Fruit fly (Drosophila melanogaster) whole organism, prepupa: Measurements from ENCODE around the gene CG42512.
A peak's percentile ranks its signal among the peaks of the same experiment; 100 is the strongest.

Experiments
- Blimp-1 ChIP-seq: fragments of 200-800 bp; sonication (Bioruptor generic); optimal IDR thresholded peaks from 3 replicates; lab custom pipeline; 2017; ENCODE audit warnings: missing biosample characterization, missing genetic modification characterization, mild to moderate bottlenecking, moderate library complexity, missing genetic modification reagents
- CG10631 ChIP-seq: fragments of 200-800 bp; sonication (Bioruptor generic); optimal IDR thresholded peaks from 2 replicates; lab custom pipeline; 2016; ENCODE audit warnings: missing biosample characterization, missing genetic modification characterization
- CG10669 ChIP-seq: fragments of 200-800 bp; sonication (Bioruptor generic); optimal IDR thresholded peaks from 3 replicates; lab custom pipeline; 2018; ENCODE audit warnings: missing biosample characterization, mild to moderate bottlenecking, missing genetic modification characterization, moderate library complexity
- CG11762 ChIP-seq: fragments of 200-800 bp; sonication (Bioruptor generic); optimal IDR thresholded peaks from 3 replicates; lab custom pipeline; 2016; ENCODE audit warnings: missing biosample characterization, missing genetic modification characterization; ENCODE audit not compliant: insufficient read depth
- CG11902 ChIP-seq: fragments of 200-800 bp; sonication (Bioruptor generic); optimal IDR thresholded peaks from 3 replicates; lab custom pipeline; 2016; ENCODE audit warnings: missing biosample characterization, missing genetic modification characterization
- CG15336 ChIP-seq: fragments of 200-800 bp; sonication (Bioruptor generic); IDR thresholded peaks from 2 replicates; pipeline ENCODE4 v1.3.6; 2022; ENCODE audit warnings: missing biosample characterization, missing genetic modification characterization
- CG1621 ChIP-seq: fragments of 200-800 bp; sonication (Bioruptor generic); optimal IDR thresholded peaks from 3 replicates; lab custom pipeline; 2018; ENCODE audit warnings: missing biosample characterization, mild to moderate bottlenecking, missing genetic modification characterization
- CG16779 ChIP-seq: fragments of 200-800 bp; sonication (Bioruptor generic); optimal IDR thresholded peaks from 3 replicates; lab custom pipeline; 2017; ENCODE audit warnings: missing biosample characterization, mild to moderate bottlenecking, missing genetic modification characterization
- CG3032 ChIP-seq: fragments of 200-800 bp; optimal IDR thresholded peaks from 2 replicates; lab custom pipeline; 2019; ENCODE audit warnings: missing biosample characterization, mild to moderate bottlenecking, missing genetic modification characterization, moderate library complexity
- CG31627 ChIP-seq: fragments of 200-800 bp; sonication (Bioruptor generic); optimal IDR thresholded peaks from 3 replicates; lab custom pipeline; 2016; ENCODE audit warnings: missing biosample characterization, missing genetic modification characterization
- CG32006 ChIP-seq: fragments of 200-800 bp; sonication (Bioruptor generic); optimal IDR thresholded peaks from 3 replicates; lab custom pipeline; 2017; ENCODE audit warnings: missing biosample characterization, mild to moderate bottlenecking, missing genetic modification characterization
- CG34406 ChIP-seq: fragments of 200-800 bp; sonication (Bioruptor generic); optimal IDR thresholded peaks from 3 replicates; lab custom pipeline; 2016; ENCODE audit warnings: missing biosample characterization, missing genetic modification characterization
- CG3919 ChIP-seq: fragments of 200-800 bp; sonication (Bioruptor generic); optimal IDR thresholded peaks from 3 replicates; lab custom pipeline; 2016; ENCODE audit warnings: missing biosample characterization, missing genetic modification characterization
- CG4318 ChIP-seq: fragments of 200-800 bp; sonication (Bioruptor generic); optimal IDR thresholded peaks from 3 replicates; lab custom pipeline; 2017; ENCODE audit warnings: missing biosample characterization, mild to moderate bottlenecking, missing genetic modification characterization
- CG6276 ChIP-seq: fragments of 200-800 bp; sonication (Bioruptor generic); optimal IDR thresholded peaks from 2 replicates; lab custom pipeline; 2017; ENCODE audit warnings: missing biosample characterization, mild to moderate bottlenecking, missing genetic modification characterization
- CG6792 ChIP-seq: fragments of 200-800 bp; sonication (Bioruptor generic); optimal IDR thresholded peaks from 3 replicates; lab custom pipeline; 2016; ENCODE audit warnings: missing biosample characterization, missing genetic modification characterization
- CG6808 ChIP-seq: fragments of 200-800 bp; sonication (Bioruptor generic); optimal IDR thresholded peaks from 3 replicates; lab custom pipeline; 2017; ENCODE audit warnings: missing biosample characterization, missing genetic modification characterization, mild to moderate bottlenecking, moderate library complexity, missing genetic modification reagents
- CG6854 ChIP-seq: fragments of 200-800 bp; sonication (Bioruptor generic); optimal IDR thresholded peaks from 2 replicates; lab custom pipeline; 2017; ENCODE audit warnings: missing biosample characterization, mild to moderate bottlenecking, missing genetic modification characterization
- CG7368 ChIP-seq: fragments of 200-800 bp; sonication (Bioruptor generic); optimal IDR thresholded peaks from 3 replicates; lab custom pipeline; 2016; ENCODE audit warnings: missing biosample characterization, missing genetic modification characterization
- CG8119 ChIP-seq: fragments of 200-800 bp; sonication (Bioruptor generic); IDR thresholded peaks from 3 replicates; pipeline ENCODE4 v1.3.6; 2022; ENCODE audit warnings: missing biosample characterization, missing genetic modification characterization
- CG8319 ChIP-seq: fragments of 200-800 bp; sonication (Bioruptor generic); optimal IDR thresholded peaks from 3 replicates; lab custom pipeline; 2016; ENCODE audit warnings: missing biosample characterization, missing genetic modification characterization
- CG9139 ChIP-seq: fragments of 200-800 bp; sonication (Bioruptor generic); optimal IDR thresholded peaks from 3 replicates; lab custom pipeline; 2017; ENCODE audit warnings: missing biosample characterization, mild to moderate bottlenecking, missing genetic modification characterization
- Eip78C ChIP-seq: fragments of 200-800 bp; sonication (Bioruptor generic); peaks from one replicate; lab custom pipeline; 2016; ENCODE audit warnings: missing biosample characterization, missing genetic modification characterization
- Ets21C ChIP-seq: fragments of 200-800 bp; sonication (Bioruptor generic); optimal IDR thresholded peaks from 3 replicates; lab custom pipeline; 2016; ENCODE audit warnings: missing biosample characterization, missing genetic modification characterization
- Ets96B ChIP-seq: fragments of 200-800 bp; optimal IDR thresholded peaks from 2 replicates; lab custom pipeline; 2019; ENCODE audit warnings: missing biosample characterization, mild to moderate bottlenecking, missing genetic modification characterization, moderate library complexity
- Gug ChIP-seq: fragments of 200-800 bp; sonication (Bioruptor generic); IDR thresholded peaks from 2 replicates; pipeline ENCODE4 v1.3.6; 2022; ENCODE audit warnings: missing biosample characterization, missing genetic modification characterization
- Hr38 ChIP-seq: sonication (Bioruptor generic); optimal IDR thresholded peaks from 2 replicates; lab custom pipeline; 2016; ENCODE audit warnings: missing biosample characterization, missing genetic modification characterization
- Hr39 ChIP-seq: fragments of 200-800 bp; sonication (Bioruptor generic); optimal IDR thresholded peaks from 2 replicates; lab custom pipeline; 2016; ENCODE audit warnings: missing biosample characterization, missing genetic modification characterization
- Hr4 ChIP-seq: fragments of 200-800 bp; sonication (Bioruptor generic); optimal IDR thresholded peaks from 3 replicates; lab custom pipeline; 2016; ENCODE audit warnings: missing biosample characterization, missing genetic modification characterization
- Lpt ChIP-seq: fragments of 200-800 bp; sonication (Bioruptor generic); optimal IDR thresholded peaks from 3 replicates; lab custom pipeline; 2016; ENCODE audit warnings: missing biosample characterization, missing genetic modification characterization
- Met ChIP-seq: fragments of 200-800 bp; sonication (Bioruptor generic); optimal IDR thresholded peaks from 3 replicates; lab custom pipeline; 2016; ENCODE audit warnings: missing biosample characterization, missing genetic modification characterization
- OdsH ChIP-seq: fragments of 200-800 bp; sonication (Bioruptor generic); optimal IDR thresholded peaks from 3 replicates; lab custom pipeline; 2016; ENCODE audit warnings: missing biosample characterization, missing genetic modification characterization
- Sox102F ChIP-seq: fragments of 200-800 bp; sonication (Bioruptor generic); optimal IDR thresholded peaks from 2 replicates; lab custom pipeline; 2016; ENCODE audit warnings: missing biosample characterization, mild to moderate bottlenecking, missing genetic modification characterization
- Sox14 ChIP-seq: fragments of 200-800 bp; sonication (Bioruptor generic); optimal IDR thresholded peaks from 3 replicates; lab custom pipeline; 2016; ENCODE audit warnings: missing biosample characterization, missing genetic modification characterization
- cyc ChIP-seq: fragments of 200-800 bp; sonication (Bioruptor generic); optimal IDR thresholded peaks from 3 replicates; lab custom pipeline; 2016; ENCODE audit warnings: missing biosample characterization, missing genetic modification characterization
- dac ChIP-seq: fragments of 200-800 bp; sonication (Bioruptor generic); optimal IDR thresholded peaks from 2 replicates; lab custom pipeline; 2017; ENCODE audit warnings: missing biosample characterization, mild to moderate bottlenecking, missing genetic modification characterization
- dsx ChIP-seq: fragments of 200-800 bp; optimal IDR thresholded peaks from 3 replicates; lab custom pipeline; 2019; ENCODE audit warnings: missing biosample characterization, mild to moderate bottlenecking, missing genetic modification characterization, moderate library complexity; ENCODE audit not compliant: poor library complexity, severe bottlenecking
- eg ChIP-seq: fragments of 200-800 bp; sonication (Bioruptor generic); IDR thresholded peaks from 3 replicates; pipeline ENCODE4 v1.3.6; 2022; ENCODE audit warnings: missing biosample characterization, missing genetic modification characterization
- esn ChIP-seq: fragments of 200-800 bp; sonication (Bioruptor generic); optimal IDR thresholded peaks from 2 replicates; lab custom pipeline; 2016; ENCODE audit warnings: missing biosample characterization, mild to moderate bottlenecking, missing genetic modification characterization, moderate library complexity
- fd59A ChIP-seq: fragments of 200-800 bp; sonication (Bioruptor generic); optimal IDR thresholded peaks from 2 replicates; lab custom pipeline; 2017; ENCODE audit warnings: missing biosample characterization, mild to moderate bottlenecking, missing genetic modification characterization, missing genetic modification reagents
- fd85E ChIP-seq: fragments of 200-800 bp; sonication (Bioruptor generic); optimal IDR thresholded peaks from 3 replicates; lab custom pipeline; 2016; ENCODE audit warnings: missing biosample characterization, missing genetic modification characterization
- fkh ChIP-seq: fragments of 200-800 bp; sonication (Bioruptor generic); optimal IDR thresholded peaks from 3 replicates; lab custom pipeline; 2017; ENCODE audit warnings: missing biosample characterization, mild to moderate bottlenecking, missing genetic modification characterization, moderate library complexity
- lz ChIP-seq: fragments of 200-800 bp; sonication (Bioruptor generic); optimal IDR thresholded peaks from 3 replicates; lab custom pipeline; 2016; ENCODE audit warnings: missing biosample characterization, missing genetic modification characterization
- pdm3 ChIP-seq: fragments of 200-800 bp; sonication (Bioruptor generic); optimal IDR thresholded peaks from 3 replicates; lab custom pipeline; 2016; ENCODE audit warnings: missing biosample characterization, missing genetic modification characterization
- salr ChIP-seq, 2 experiments: fragments of 200-800 bp; sonication (Bioruptor generic); optimal IDR thresholded peaks; 3 replicates each; lab custom pipeline; 2016 to 2018; ENCODE audit warnings: missing biosample characterization in 2 of 2, missing genetic modification characterization in 2 of 2, mild to moderate bottlenecking in 1 of 2
- topi ChIP-seq: fragments of 200-800 bp; sonication (Bioruptor generic); optimal IDR thresholded peaks from 3 replicates; lab custom pipeline; 2016; ENCODE audit warnings: missing biosample characterization, missing genetic modification characterization
- vri ChIP-seq: fragments of 200-800 bp; sonication (Bioruptor generic); optimal IDR thresholded peaks from 3 replicates; lab custom pipeline; 2016; ENCODE audit warnings: missing biosample characterization, mild to moderate bottlenecking, missing genetic modification characterization

Gene CG42512

dm6 chrX:16690499-16690898 lies 39.3 kb downstream of the CG42512 start (continued):
- TF ChIP-seq Ets21C (GFP tag; lab: Kevin White, UChicago) = no peak
- no peak for TF ChIP-seq CG11902 (GFP tag; lab: Kevin White, UChicago)
- TF ChIP-seq Blimp-1 (GFP tag; lab: Kevin White, UChicago) = no peak
- peak; percentile 6 for TF ChIP-seq fd59A (GFP tag; lab: Kevin White, UChicago)
- no peak for TF ChIP-seq CG31627 (GFP tag; lab: Kevin White, UChicago)
- peak; percentile 13 for TF ChIP-seq CG6808
- TF ChIP-seq salr (GFP tag; optimal IDR thresholded peaks at IDR 0.05; lab: Kevin White, UChicago) = no peak
- no peak for TF ChIP-seq CG34406
- peak; percentile 36 for TF ChIP-seq CG10631 (GFP tag; lab: Kevin White, UChicago)
- no peak for TF ChIP-seq CG16779 (tag; lab: Kevin White, UChicago)
- TF ChIP-seq cyc (GFP tag; lab: Kevin White, UChicago) = no peak
- TF ChIP-seq CG6792 (GFP tag; lab: Kevin White, UChicago) = no peak
- TF ChIP-seq Hr38 = no peak
- TF ChIP-seq CG15336 = peak; percentile 48; the same call in 1 of the 2 replicates
- TF ChIP-seq CG4318 = no peak
- peak; percentile 39 for TF ChIP-seq Ets96B (tag; lab: Kevin White, UChicago)
- TF ChIP-seq CG7368 (GFP tag; lab: Kevin White, UChicago) = no peak
- peak; percentile 47 for TF ChIP-seq CG3919 (GFP tag; lab: Kevin White, UChicago)
- TF ChIP-seq fkh = no peak
- no peak for TF ChIP-seq vri (GFP tag; lab: Kevin White, UChicago)

dm6 chrX:16691440-16691839 lies 40.3 kb downstream of the CG42512 start:
- TF ChIP-seq CG6854 (GFP tag; lab: Kevin White, UChicago) = no peak
- peak; percentile 88 for TF ChIP-seq CG15336
- peak; percentile 81 for TF ChIP-seq Hr39 (GFP tag; lab: Kevin White, UChicago)
- peak; percentile 85 for TF ChIP-seq CG8119 (GFP tag; lab: Robert Waterston, UW)
- TF ChIP-seq CG16779 (tag; lab: Kevin White, UChicago) = peak; percentile 51
- peak; percentile 79 for TF ChIP-seq CG6276 (GFP tag; lab: Kevin White, UChicago)
- peak; percentile 67 for TF ChIP-seq CG10669 (GFP tag; lab: Kevin White, UChicago)
- peak; percentile 87 for TF ChIP-seq Hr4 (GFP tag; lab: Kevin White, UChicago)
- TF ChIP-seq CG8319 (GFP tag; lab: Kevin White, UChicago) = peak; percentile 39
- peak; percentile 57 for TF ChIP-seq fd59A (GFP tag; lab: Kevin White, UChicago)
- TF ChIP-seq fd85E = no peak
- peak; percentile 80 for TF ChIP-seq Lpt (GFP tag; lab: Kevin White, UChicago)
- TF ChIP-seq OdsH (GFP tag; lab: Kevin White, UChicago) = peak; percentile 80
- TF ChIP-seq Blimp-1 (GFP tag; lab: Kevin White, UChicago) = no peak
- peak; percentile 51 for TF ChIP-seq CG11902 (GFP tag; lab: Kevin White, UChicago)
- peak; percentile 61 for TF ChIP-seq CG1621 (tag; lab: Kevin White, UChicago)
- TF ChIP-seq CG11762 (GFP tag; lab: Kevin White, UChicago) = peak; percentile 41
- TF ChIP-seq Sox14 (GFP tag; lab: Kevin White, UChicago) = peak; percentile 80
- peak; percentile 52 for TF ChIP-seq CG34406
- peak; percentile 63 for TF ChIP-seq lz (GFP tag; lab: Kevin White, UChicago)
- TF ChIP-seq esn (GFP tag; lab: Kevin White, UChicago) = peak; percentile 65
- peak; percentile 79 for TF ChIP-seq pdm3
- TF ChIP-seq CG6792 (GFP tag; lab: Kevin White, UChicago) = peak; percentile 61
- TF ChIP-seq Sox102F = peak; percentile 51
- no peak for TF ChIP-seq Hr38
- TF ChIP-seq dsx = peak; percentile 50
- TF ChIP-seq CG10631 (GFP tag; lab: Kevin White, UChicago) = peak; percentile 66
- TF ChIP-seq Gug = peak; percentile 86
- TF ChIP-seq topi (GFP tag; lab: Kevin White, UChicago) = peak; percentile 73
- TF ChIP-seq salr (GFP tag; optimal IDR thresholded peaks at IDR 0.05; lab: Kevin White, UChicago) = peak; percentile 33 to 70
- peak; percentile 11 for TF ChIP-seq CG9139 (GFP tag; lab: Kevin White, UChicago)
- TF ChIP-seq Ets96B (tag; lab: Kevin White, UChicago) = peak; percentile 53
- TF ChIP-seq eg (GFP tag; lab: Robert Waterston, UW) = peak; percentile 94
- peak; percentile 68 for TF ChIP-seq dac
- peak; percentile 72 for TF ChIP-seq cyc (GFP tag; lab: Kevin White, UChicago)
- TF ChIP-seq CG3032 (tag; lab: Kevin White, UChicago) = peak; percentile 55
- TF ChIP-seq Eip78C (GFP tag; lab: Kevin White, UChicago) = peak; percentile 93
- TF ChIP-seq Ets21C (GFP tag; lab: Kevin White, UChicago) = peak; percentile 56
- TF ChIP-seq CG4318 = peak; percentile 60
- peak; percentile 64 for TF ChIP-seq CG7368 (GFP tag; lab: Kevin White, UChicago)
- TF ChIP-seq Met (GFP tag; lab: Kevin White, UChicago) = peak; percentile 58
- peak; percentile 35 for TF ChIP-seq CG6808
- peak; percentile 84 for TF ChIP-seq CG32006 (GFP tag; lab: Kevin White, UChicago)
